Fruit fly (Drosophila melanogaster): ENCODE measurements around the gene ScsbetaG.
A peak's percentile ranks its signal among the peaks of the same experiment; 100 is the strongest.

The ScsbetaG gene

dm6 chr3L:5609493-5609892 is 46.0 kb upstream of the ScsbetaG start (continued):
- TF ChIP-seq tgo (GFP tag; IDR thresholded peaks at IDR 0.05): peak; percentile 23; the same call in 1 of the 3 replicates
- TF ChIP-seq Sox100B (GFP tag; optimal IDR thresholded peaks at IDR 0.05): peak; percentile 19
- peak; percentile 31 for TF ChIP-seq CG2678 (tag; optimal IDR thresholded peaks at IDR 0.05)
- TF ChIP-seq CG7839 (tag; optimal IDR thresholded peaks at IDR 0.05): peak; percentile 46
- no peak for TF ChIP-seq BtbVII (GFP tag; optimal IDR thresholded peaks at IDR 0.05)
- TF ChIP-seq CG2889 (GFP tag; IDR thresholded peaks at IDR 0.05): 0 out of 3 replicates have a peak, but pooled peaks have one; percentile 15
- TF ChIP-seq ssp (GFP tag; IDR thresholded peaks at IDR 0.05): 0 out of 2 replicates have a peak, but pooled peaks have one; percentile 10
- no peak for TF ChIP-seq Deaf1 (tag; optimal IDR thresholded peaks at IDR 0.05)
- peak; percentile 9 for TF ChIP-seq CG30403 (GFP tag; optimal IDR thresholded peaks at IDR 0.05)
- TF ChIP-seq CG10565 (GFP tag; optimal IDR thresholded peaks at IDR 0.05): no peak
- peak; percentile 39 for TF ChIP-seq CG17359 (tag; optimal IDR thresholded peaks at IDR 0.05)
- no peak for TF ChIP-seq hkb (optimal IDR thresholded peaks at IDR 0.05)
- TF ChIP-seq hkb (GFP tag; IDR thresholded peaks at IDR 0.05): peak; percentile 41; the same call in 1 of the 2 replicates
- TF ChIP-seq HLH54F (GFP tag; optimal IDR thresholded peaks at IDR 0.05): no peak
- TF ChIP-seq Ptx1 (GFP tag; IDR thresholded peaks at IDR 0.05): 0 out of 2 replicates have a peak, but pooled peaks have one; percentile 24
- TF ChIP-seq E2f1 (GFP tag; IDR thresholded peaks at IDR 0.05): peak; percentile 40; the same call in 1 of the 2 replicates
- TF ChIP-seq CG8944 (GFP tag; optimal IDR thresholded peaks at IDR 0.05): no peak
- 0 out of 2 replicates have a peak, but pooled peaks have one; percentile 21 for TF ChIP-seq HLH3B (GFP tag; IDR thresholded peaks at IDR 0.05)
- 0 out of 3 replicates have a peak, but pooled peaks have one; percentile 22 for TF ChIP-seq CG34422 (GFP tag; IDR thresholded peaks at IDR 0.05)
- TF ChIP-seq CG17361 (GFP tag; IDR thresholded peaks at IDR 0.05): 0 out of 3 replicates have a peak, but pooled peaks have one; percentile 11
- TF ChIP-seq Xbp1 (GFP tag; optimal IDR thresholded peaks at IDR 0.05): peak; percentile 29
- TF ChIP-seq dan (GFP tag; IDR thresholded peaks at IDR 0.05): no peak
- TF ChIP-seq Xrp1 (GFP tag; IDR thresholded peaks at IDR 0.05): peak; percentile 58; the same call in 1 of the 2 replicates
- peak; percentile 5 for TF ChIP-seq Asciz (GFP tag; optimal IDR thresholded peaks at IDR 0.05)
- no peak for TF ChIP-seq CG33557 (GFP tag; optimal IDR thresholded peaks at IDR 0.05)
- no peak for TF ChIP-seq al (GFP tag; IDR thresholded peaks at IDR 0.05)
- TF ChIP-seq CoRest (tag; optimal IDR thresholded peaks at IDR 0.05): peak; percentile 8
- peak; percentile 41; the same call in 1 of the 2 replicates for TF ChIP-seq CG17328 (GFP tag; IDR thresholded peaks at IDR 0.05)
- peak; percentile 14 for TF ChIP-seq CG8388 (GFP tag; optimal IDR thresholded peaks at IDR 0.05)
- no peak for TF ChIP-seq CG6254 (GFP tag; optimal IDR thresholded peaks at IDR 0.05)
- TF ChIP-seq sens (GFP tag): peak; percentile 49
- TF ChIP-seq phol (tag; optimal IDR thresholded peaks at IDR 0.05): peak; percentile 47
- peak; percentile 20 for TF ChIP-seq grau (tag; optimal IDR thresholded peaks at IDR 0.05)
- TF ChIP-seq az2 (GFP tag; optimal IDR thresholded peaks at IDR 0.05): peak; percentile 8
- TF ChIP-seq CG14441 (GFP tag; IDR thresholded peaks at IDR 0.05): 0 out of 2 replicates have a peak, but pooled peaks have one; percentile 26

dm6 chr3L:5608786-5609370 is 45.4 kb upstream of the ScsbetaG start:
- TF ChIP-seq Mes4 (GFP tag; optimal IDR thresholded peaks at IDR 0.05): no peak
- TF ChIP-seq CG10462 (GFP tag; optimal IDR thresholded peaks at IDR 0.05): no peak
- TF ChIP-seq CG10654 (GFP tag; optimal IDR thresholded peaks at IDR 0.05): no peak
- no peak for TF ChIP-seq eve (GFP tag; optimal IDR thresholded peaks at IDR 0.05)
- TF ChIP-seq knrl (GFP tag; IDR thresholded peaks at IDR 0.05; ENCODE audit: partially characterized antibody): no peak
- no peak for TF ChIP-seq tx (GFP tag; optimal IDR thresholded peaks at IDR 0.05)
- TF ChIP-seq H15 (GFP tag; IDR thresholded peaks at IDR 0.05): no peak
- TF ChIP-seq Oaz (GFP tag; IDR thresholded peaks at IDR 0.05): no peak
- TF ChIP-seq hb (GFP tag; IDR thresholded peaks at IDR 0.05; ENCODE audit: partially characterized antibody): no peak
- TF ChIP-seq Blimp-1 (GFP tag; optimal IDR thresholded peaks at IDR 0.05): peak; percentile 99
- TF ChIP-seq Trl (optimal IDR thresholded peaks at IDR 0.05): peak in 1 of 2 experiments; percentile 27
- TF ChIP-seq Trl (GFP tag; optimal IDR thresholded peaks at IDR 0.05): no peak
- peak; percentile 44 for TF ChIP-seq kni (GFP tag; optimal IDR thresholded peaks at IDR 0.05)
- TF ChIP-seq otp (GFP tag; IDR thresholded peaks at IDR 0.05): no peak
- TF ChIP-seq CG14014 (GFP tag; IDR thresholded peaks at IDR 0.05): no peak
- no peak for TF ChIP-seq Adf1 (GFP tag; IDR thresholded peaks at IDR 0.05)
- TF ChIP-seq CG33557 (GFP tag; optimal IDR thresholded peaks at IDR 0.05): peak; percentile 4
- no peak for TF ChIP-seq klu (GFP tag; IDR thresholded peaks at IDR 0.05)
- peak; percentile 76 for TF ChIP-seq CG7372 (GFP tag; IDR thresholded peaks at IDR 0.05)

All from whole organism, embryonic.